Worm (Caenorhabditis elegans) whole organism, midembryonic: ENCODE measurements around the gene Y53F4B.24.

Experiments
- flt-1 ChIP-seq: fragments of 200-800 bp; sonication (Bioruptor generic); IDR thresholded peaks from 2 replicates; pipeline ENCODE4 v1.3.6; 2022; ENCODE audit warnings: missing genetic modification characterization, missing compliant biosample characterization
- ref-1 ChIP-seq: fragments of 200-800 bp; sonication (Bioruptor generic); conservative IDR thresholded peaks from 2 replicates; pipeline ENCODE4 v1.3.6; 2022; ENCODE audit warnings: missing genetic modification reagents, missing genetic modification characterization, missing compliant biosample characterization
- tab-1 ChIP-seq: fragments of 200-800 bp; sonication (Bioruptor generic); IDR thresholded peaks from 2 replicates; pipeline ENCODE4 v1.3.6; 2022; ENCODE audit warnings: missing genetic modification characterization, missing compliant biosample characterization

DNA sequence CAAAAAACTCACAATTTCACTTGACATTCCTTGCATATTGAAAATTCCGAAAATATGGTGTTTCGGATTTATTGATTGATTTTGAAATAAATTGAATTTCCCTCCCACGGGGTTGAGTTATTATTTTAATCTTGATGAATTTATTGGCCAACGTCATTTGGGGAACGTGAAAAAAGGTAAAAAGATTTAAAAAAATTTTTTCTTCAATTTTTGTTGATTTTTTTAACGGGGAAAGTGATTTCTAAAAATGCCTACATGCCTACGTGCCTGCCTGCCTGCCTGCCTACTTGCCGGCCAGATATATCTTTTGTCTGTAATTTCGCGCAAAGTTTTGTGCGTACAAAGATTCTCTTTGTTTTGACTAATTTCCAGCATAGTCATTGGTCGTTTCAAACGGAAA, at the start of gene Y53F4B.24:
- TF ChIP-seq ref-1 (GFP tag; lab: Robert Waterston, UW) (no peak), flt-1 (GFP tag; lab: Robert Waterston, UW) (no peak), tab-1 (no peak)
